Comparison of ENCODE assay signal across 1 worm cellular context in the genomic region with DNA sequence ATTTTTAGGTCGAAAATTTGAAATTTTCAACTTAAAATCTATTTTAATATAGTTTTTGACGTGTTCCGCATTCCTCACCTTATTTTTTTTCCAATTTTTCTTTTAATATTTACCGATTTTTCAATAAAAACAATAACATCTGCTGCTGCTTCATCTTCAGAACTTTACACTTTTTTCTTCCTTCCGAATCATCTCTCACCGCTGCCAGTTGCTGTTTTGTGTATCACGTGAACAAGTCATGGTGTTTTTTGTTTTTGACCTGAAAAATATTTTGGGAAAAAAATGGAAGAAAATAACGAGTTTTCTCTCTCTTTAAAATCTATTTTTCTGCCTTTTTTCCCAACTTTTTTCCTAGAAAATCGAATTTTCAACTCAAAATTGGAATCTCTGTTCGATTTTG.
TF ChIP-seq lines count a peak whose summit lies in the region.

No protein-coding gene starts in this region.

TF ChIP-seq in whole organism, L1 larva, 84 proteins besides CTCF, POLR2A, EP300 and RAD21 (continued from another document):
- TF ChIP-seq fkh-10 (GFP tag; optimal IDR thresholded peaks at IDR 0.05; lab: Kevin White, UChicago) (no peak), efl-3 (GFP tag; optimal IDR thresholded peaks at IDR 0.05; lab: Kevin White, UChicago) (no peak), ceh-63 (GFP tag; optimal IDR thresholded peaks at IDR 0.05; lab: Kevin White, UChicago) (no peak), zip-4 (GFP tag; optimal IDR thresholded peaks at IDR 0.05; lab: Kevin White, UChicago) (no peak), sup-37 (GFP tag; optimal IDR thresholded peaks at IDR 0.05; lab: Kevin White, UChicago) (no peak), hlh-17 (GFP tag; optimal IDR thresholded peaks at IDR 0.05; lab: Kevin White, UChicago; ENCODE audit: borderline replicate concordance) (no peak), efl-1 (optimal IDR thresholded peaks at IDR 0.05; lab: Kevin White, UChicago) (no peak), efl-1 (GFP tag; optimal IDR thresholded peaks at IDR 0.05 in 1 of 2; lab: Kevin White, UChicago) (no peak), nhr-237 (tag; optimal IDR thresholded peaks at IDR 0.05; lab: Kevin White, UChicago) (no peak), fos-1 (tag; optimal IDR thresholded peaks at IDR 0.05; lab: Kevin White, UChicago) (no peak), jun-1 (tag; optimal IDR thresholded peaks at IDR 0.05; lab: Kevin White, UChicago) (no peak), ets-5 (GFP tag; IDR thresholded peaks at IDR 0.05; lab: Robert Waterston, UW) (no peak), lin-15B (tag; optimal IDR thresholded peaks at IDR 0.05; lab: Kevin White, UChicago) (no peak), lin-14 (GFP tag; optimal IDR thresholded peaks at IDR 0.05; lab: Kevin White, UChicago) (peak; percentile 54), nhr-19 (GFP tag; conservative IDR thresholded peaks at IDR 0.05; lab: Robert Waterston, UW) (peak; percentile 34; the same call in 1 of the 2 replicates), ceh-82 (tag; optimal IDR thresholded peaks at IDR 0.05; lab: Kevin White, UChicago) (no peak), isw-1 (GFP tag; IDR thresholded peaks at IDR 0.05; lab: Robert Waterston, UW) (no peak), fkh-4 (tag; optimal IDR thresholded peaks at IDR 0.05; lab: Kevin White, UChicago; ENCODE audit: borderline replicate concordance) (no peak), mep-1 (tag; optimal IDR thresholded peaks at IDR 0.05; lab: Kevin White, UChicago) (no peak), C16A3.4 (tag; optimal IDR thresholded peaks at IDR 0.05; lab: Kevin White, UChicago) (no peak), nhr-77 (tag; optimal IDR thresholded peaks at IDR 0.05; lab: Kevin White, UChicago) (no peak), alr-1 (tag; optimal IDR thresholded peaks at IDR 0.05; lab: Kevin White, UChicago; ENCODE audit: borderline replicate concordance) (no peak), ztf-11 (tag; optimal IDR thresholded peaks at IDR 0.05; lab: Kevin White, UChicago) (no peak), skn-1 (tag; optimal IDR thresholded peaks at IDR 0.05; lab: Kevin White, UChicago) (no peak), nhr-71 (tag; optimal IDR thresholded peaks at IDR 0.05; lab: Kevin White, UChicago) (peak; percentile 48), nhr-85 (tag; lab: Kevin White, UChicago) (no peak), zag-1 (tag; optimal IDR thresholded peaks at IDR 0.05; lab: Kevin White, UChicago) (no peak), snu-23 (GFP tag; optimal IDR thresholded peaks at IDR 0.05; lab: Kevin White, UChicago) (peak; percentile 7), grh-1 (GFP tag; IDR thresholded peaks at IDR 0.05; lab: Robert Waterston, UW) (no peak), lin-13 (GFP tag; optimal IDR thresholded peaks at IDR 0.05; lab: Kevin White, UChicago) (no peak), unc-130 (tag; optimal IDR thresholded peaks at IDR 0.05; lab: Kevin White, UChicago) (peak; percentile 48), nhr-84 (tag; optimal IDR thresholded peaks at IDR 0.05; lab: Kevin White, UChicago) (no peak), pqm-1 (tag; optimal IDR thresholded peaks at IDR 0.05; lab: Kevin White, UChicago) (no peak), vab-15 (tag; optimal IDR thresholded peaks at IDR 0.05; lab: Kevin White, UChicago) (no peak), hpl-2 (GFP tag; optimal IDR thresholded peaks at IDR 0.05; lab: Kevin White, UChicago) (no peak), mab-9 (GFP tag; IDR thresholded peaks at IDR 0.05; lab: Robert Waterston, UW) (no peak), Y116A8C.19 (tag; optimal IDR thresholded peaks at IDR 0.05; lab: Kevin White, UChicago; ENCODE audit: borderline replicate concordance) (no peak), C04F5.9 (tag; optimal IDR thresholded peaks at IDR 0.05; lab: Kevin White, UChicago) (no peak)
